Worm (Caenorhabditis elegans) whole organism, L3 larva: ENCODE data around the gene ZK228.4.
"Not testable (repeated sequence)": the region's sequence is repeated elsewhere in the genome, so short reads cannot be mapped to it uniquely, and the experiment has no call there.

Source experiments
- R02D3.7 ChIP-seq: fragments of 150-350 bp; optimal IDR thresholded peaks from 2 replicates; lab custom pipeline; 2014; ENCODE audit warnings: missing biosample characterization, missing genetic modification characterization
- ZK546.5 ChIP-seq: sonication (generic microtip); optimal IDR thresholded peaks from 2 replicates; lab custom pipeline; 2017; ENCODE audit warnings: missing biosample characterization, missing genetic modification characterization
- aly-2 ChIP-seq: fragments of 150-350 bp; optimal IDR thresholded peaks from 2 replicates; lab custom pipeline; 2014; ENCODE audit warnings: missing biosample characterization, missing genetic modification characterization
- ceh-16 ChIP-seq: sonication (generic microtip); optimal IDR thresholded peaks from 2 replicates; lab custom pipeline; 2017; ENCODE audit warnings: missing biosample characterization, missing genetic modification characterization
- ceh-28 ChIP-seq: fragments of 150-350 bp; optimal IDR thresholded peaks from 2 replicates; lab custom pipeline; 2014; ENCODE audit warnings: missing biosample characterization, missing genetic modification reagents, missing genetic modification characterization
- ceh-82 ChIP-seq: fragments of 150-350 bp; optimal IDR thresholded peaks from 2 replicates; lab custom pipeline; 2014; ENCODE audit warnings: missing biosample characterization, missing genetic modification characterization
- daf-12 ChIP-seq: fragments of 150-350 bp; optimal IDR thresholded peaks from 2 replicates; lab custom pipeline; 2014; ENCODE audit warnings: missing biosample characterization, missing genetic modification reagents, missing genetic modification characterization
- egl-27 ChIP-seq: sonication (generic microtip); optimal IDR thresholded peaks from 4 replicates; lab custom pipeline; 2017; ENCODE audit warnings: missing biosample characterization, missing genetic modification reagents, missing genetic modification characterization
- elt-2 ChIP-seq: sonication (generic microtip); optimal IDR thresholded peaks from 2 replicates; lab custom pipeline; 2016; ENCODE audit warnings: missing genetic modification reagents, mild to moderate bottlenecking, missing genetic modification characterization, missing compliant biosample characterization
- elt-3 ChIP-seq, 3 experiments: fragments of 150-350 bp in 1 of 3; sonication (generic microtip) in 2 of 3; optimal IDR thresholded peaks; 2 replicates in 2 of 3; 4 replicates in 1 of 3; lab custom pipeline; 2014 to 2017; ENCODE audit warnings: missing biosample characterization in 3 of 3, missing genetic modification characterization in 3 of 3
- fkh-10 ChIP-seq: sonication (generic microtip); optimal IDR thresholded peaks from 2 replicates; lab custom pipeline; 2017; ENCODE audit warnings: missing biosample characterization, missing genetic modification reagents, missing genetic modification characterization
- fos-1 ChIP-seq: fragments of 150-350 bp; optimal IDR thresholded peaks from 2 replicates; lab custom pipeline; 2014; ENCODE audit warnings: missing biosample characterization, missing genetic modification characterization
- lin-15B ChIP-seq: fragments of 150-350 bp; optimal IDR thresholded peaks from 2 replicates; lab custom pipeline; 2014; ENCODE audit warnings: missing biosample characterization, missing genetic modification characterization
- lin-39 ChIP-seq: fragments of 150-350 bp; optimal IDR thresholded peaks from 2 replicates; lab custom pipeline; 2018; ENCODE audit warnings: missing biosample characterization, missing genetic modification reagents, missing genetic modification characterization
- lsy-12 ChIP-seq: sonication (generic microtip); optimal IDR thresholded peaks from 2 replicates; lab custom pipeline; 2016; ENCODE audit warnings: mild to moderate bottlenecking, missing genetic modification characterization, missing compliant biosample characterization
- mdl-1 ChIP-seq: fragments of 150-350 bp; optimal IDR thresholded peaks from 2 replicates; lab custom pipeline; 2014; ENCODE audit warnings: missing biosample characterization, missing genetic modification characterization
- nhr-11 ChIP-seq: fragments of 150-350 bp; optimal IDR thresholded peaks from 2 replicates; lab custom pipeline; 2014; ENCODE audit warnings: missing biosample characterization, missing genetic modification characterization
- nhr-12 ChIP-seq: fragments of 150-350 bp; optimal IDR thresholded peaks from 2 replicates; lab custom pipeline; 2014; ENCODE audit warnings: missing biosample characterization, missing genetic modification characterization
- nhr-23 ChIP-seq: fragments of 150-350 bp; optimal IDR thresholded peaks from 2 replicates; lab custom pipeline; 2014; ENCODE audit warnings: missing biosample characterization, missing genetic modification reagents, missing genetic modification characterization
- nhr-237 ChIP-seq: fragments of 150-350 bp; optimal IDR thresholded peaks from 2 replicates; lab custom pipeline; 2014; ENCODE audit warnings: missing biosample characterization, missing genetic modification characterization
- nhr-25 ChIP-seq: sonication (generic microtip); optimal IDR thresholded peaks from 2 replicates; lab custom pipeline; 2017; ENCODE audit warnings: missing biosample characterization, missing genetic modification characterization
- nhr-43 ChIP-seq: sonication (generic microtip); optimal IDR thresholded peaks from 2 replicates; lab custom pipeline; 2016; ENCODE audit warnings: mild to moderate bottlenecking, missing genetic modification characterization, missing compliant biosample characterization; ENCODE audit not compliant: poor library complexity, severe bottlenecking
- nhr-76 ChIP-seq: fragments of 150-350 bp; sonication (generic microtip); optimal IDR thresholded peaks from 5 replicates; lab custom pipeline; 2014; ENCODE audit warnings: missing biosample characterization, missing genetic modification characterization
- pha-4 ChIP-seq: fragments of 150-350 bp; optimal IDR thresholded peaks from 2 replicates; lab custom pipeline; 2014; ENCODE audit warnings: missing biosample characterization, missing genetic modification reagents, missing genetic modification characterization
- pqm-1 ChIP-seq: fragments of 150-350 bp; optimal IDR thresholded peaks from 2 replicates; lab custom pipeline; 2017; ENCODE audit warnings: missing biosample characterization, missing genetic modification characterization, inconsistent platforms
- sea-2 ChIP-seq: fragments of 150-350 bp; sonication (generic microtip); optimal IDR thresholded peaks from 4 replicates; lab custom pipeline; 2014; ENCODE audit warnings: missing biosample characterization, missing genetic modification reagents, missing genetic modification characterization
- skn-1 ChIP-seq: fragments of 150-350 bp; optimal IDR thresholded peaks from 2 replicates; lab custom pipeline; 2014; ENCODE audit warnings: missing biosample characterization, missing genetic modification characterization
- snpc-4 ChIP-seq: fragments of 150-350 bp; optimal IDR thresholded peaks from 2 replicates; lab custom pipeline; 2014; ENCODE audit warnings: missing biosample characterization, missing genetic modification characterization
- unc-39 ChIP-seq: sonication (generic microtip); optimal IDR thresholded peaks from 4 replicates; lab custom pipeline; 2017; ENCODE audit warnings: missing biosample characterization, missing genetic modification characterization
- zag-1 ChIP-seq: fragments of 150-350 bp; optimal IDR thresholded peaks from 2 replicates; lab custom pipeline; 2014; ENCODE audit warnings: missing biosample characterization, missing genetic modification characterization
- ztf-4 ChIP-seq: fragments of 150-350 bp; optimal IDR thresholded peaks from 2 replicates; lab custom pipeline; 2014; ENCODE audit warnings: missing biosample characterization, missing genetic modification characterization

ZK228.4 gene

DNA sequence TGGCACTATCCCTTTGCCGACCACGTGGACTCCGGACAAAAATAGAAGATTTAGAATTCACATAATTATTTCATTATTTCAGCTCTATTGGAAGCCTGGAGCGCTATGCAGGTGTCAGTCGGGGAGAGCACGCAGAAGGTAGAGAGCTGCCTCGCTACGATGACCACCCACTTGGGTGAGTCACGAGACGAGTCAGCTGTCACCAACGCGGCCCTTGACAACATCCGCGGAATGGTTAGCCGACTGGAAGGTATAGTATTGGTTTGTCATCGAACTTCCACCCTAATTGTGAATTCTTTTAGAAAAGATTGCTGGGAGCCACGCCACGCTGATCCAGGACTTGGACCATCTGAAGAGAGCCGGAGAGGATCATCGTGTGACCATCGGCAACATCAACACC is 23.1 kb upstream of the ZK228.4 start, which contains the start of gene ZK262.9:
ZK262.9 (plus strand) TSS at position 301 of the 400 bp plus-strand sequence.
- TF ChIP-seq nhr-23 (tag; lab: Kevin White, UChicago); unc-39 (tag; lab: Kevin White, UChicago); pqm-1: not testable (repeated sequence)

DNA sequence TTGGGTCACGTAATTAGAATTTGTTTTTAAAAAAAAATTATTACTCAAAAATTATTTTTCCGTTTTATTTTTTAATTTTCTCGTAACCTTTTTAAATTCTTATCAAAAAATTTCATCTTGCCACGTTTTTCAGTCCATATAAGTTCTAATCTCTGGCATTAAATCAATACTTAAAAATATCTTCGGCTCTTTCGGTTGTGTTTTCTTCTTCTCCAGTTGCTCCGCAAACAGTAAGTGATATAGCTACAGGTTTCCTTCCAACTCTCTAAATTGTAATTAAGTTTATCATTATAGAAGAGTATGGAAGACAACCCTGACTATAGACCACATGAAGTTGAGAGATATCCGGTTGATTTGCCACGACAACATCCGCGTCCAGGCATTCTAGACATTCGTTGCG is 18.5 kb upstream of the ZK228.4 start, which contains the start of gene ZK228.1:
ZK228.1 (plus strand) TSS at position 301 of the 400 bp plus-strand sequence.
- TF ChIP-seq nhr-237 (tag; lab: Kevin White, UChicago) (no peak), daf-12 (no peak), aly-2 (tag; lab: Kevin White, UChicago) (no peak), elt-3 (tag; optimal IDR thresholded peaks at IDR 0.05; lab: Kevin White, UChicago) (no peak), pqm-1 (no peak), ZK546.5 (no peak), fos-1 (no peak), ceh-28 (tag; lab: Kevin White, UChicago) (no peak), mdl-1 (tag; lab: Kevin White, UChicago) (no peak), skn-1 (no peak), pha-4 (tag; lab: Kevin White, UChicago) (no peak)

DNA sequence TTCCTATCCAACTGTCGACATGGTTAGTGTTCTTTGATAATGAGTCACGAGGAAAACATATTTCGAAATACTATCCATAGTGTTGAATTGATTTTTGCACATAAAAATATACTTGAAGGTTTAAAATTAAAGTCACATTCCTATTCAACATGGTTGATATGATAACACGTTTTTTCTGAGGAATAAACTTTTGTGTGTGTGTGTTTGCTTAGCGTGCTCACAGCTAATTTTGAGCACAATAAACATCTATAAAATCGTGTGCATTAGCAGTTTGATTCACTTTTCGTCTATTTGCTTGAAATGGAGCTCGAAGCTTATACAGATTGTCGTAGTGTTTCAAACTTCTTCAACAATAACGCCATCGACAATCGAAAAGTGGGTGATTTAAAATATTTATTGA is 6.0 kb upstream of the ZK228.4 start, which contains the start of gene ZK228.10:
ZK228.10 (plus strand) TSS at position 301 of the 400 bp plus-strand sequence.
- no peak for TF ChIP-seq lin-15B
- TF ChIP-seq fos-1 = no peak
- TF ChIP-seq nhr-25 (tag; lab: Kevin White, UChicago) = no peak
- TF ChIP-seq elt-3 (tag; optimal IDR thresholded peaks at IDR 0.05; lab: Kevin White, UChicago) = no peak
- no peak for TF ChIP-seq R02D3.7 (tag; lab: Kevin White, UChicago)
- no peak for TF ChIP-seq zag-1 (tag; lab: Kevin White, UChicago)
- TF ChIP-seq pha-4 (tag; lab: Kevin White, UChicago) = no peak
- TF ChIP-seq nhr-76 = no peak
- no peak for TF ChIP-seq mdl-1 (tag; lab: Kevin White, UChicago)
- no peak for TF ChIP-seq nhr-237 (tag; lab: Kevin White, UChicago)
- TF ChIP-seq nhr-11 (tag; lab: Kevin White, UChicago) = no peak
- TF ChIP-seq lsy-12 (tag; lab: Kevin White, UChicago) = no peak
- TF ChIP-seq nhr-43 (tag; lab: Kevin White, UChicago) = no peak
- no peak for TF ChIP-seq ztf-4 (tag; lab: Kevin White, UChicago)

DNA sequence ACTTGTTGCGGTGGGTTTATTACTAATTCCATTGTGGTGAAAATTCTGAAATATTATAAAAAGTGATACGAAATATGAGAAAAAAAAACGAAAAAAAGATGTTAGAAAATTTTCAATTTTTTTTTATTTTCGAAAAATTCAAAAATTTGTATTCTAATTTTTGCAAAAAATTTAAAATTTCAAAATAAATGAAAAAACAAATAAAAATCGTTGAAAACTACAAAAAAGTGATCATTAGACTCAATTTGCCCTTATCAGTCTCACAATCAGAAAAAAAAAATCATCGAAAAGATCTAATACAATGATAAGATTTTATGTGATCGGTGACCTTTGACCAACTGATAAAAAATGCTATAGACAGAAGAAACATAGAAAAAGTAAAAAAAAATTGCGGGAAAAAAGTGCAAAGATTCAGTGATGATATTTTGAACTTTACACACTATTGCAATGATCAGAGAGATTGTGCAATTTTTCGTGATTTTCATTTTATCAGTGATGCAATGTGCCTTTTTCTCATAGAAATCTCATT is 1.3 kb upstream of the ZK228.4 start, which contains the start of gene ZK228.3:
ZK228.3 (minus strand) TSS at position 51 of the 529 bp plus-strand sequence.
- peak; percentile 97 for TF ChIP-seq elt-2 (tag; lab: Kevin White, UChicago)
- peak; percentile 84 for TF ChIP-seq pqm-1
- TF ChIP-seq elt-3 (tag; optimal IDR thresholded peaks at IDR 0.05; lab: Kevin White, UChicago) = no peak

DNA sequence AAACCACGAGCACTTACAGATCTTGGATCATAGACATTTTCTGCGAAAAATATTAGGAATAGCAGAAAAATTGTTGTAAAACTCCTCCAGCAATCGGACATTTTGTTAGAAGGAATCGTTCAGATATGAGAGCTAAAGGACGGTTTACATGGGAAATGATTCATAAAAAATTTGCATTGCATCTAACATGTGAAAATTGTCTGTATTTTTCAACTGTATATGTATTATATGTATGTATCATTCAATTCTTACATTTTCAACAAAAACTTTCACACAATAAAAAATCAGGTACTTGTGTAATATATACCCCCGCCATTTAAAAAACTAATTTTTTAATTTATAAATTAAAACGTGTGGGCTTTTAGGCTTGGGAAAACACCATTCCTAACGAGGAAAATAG is 5.5 kb downstream of the ZK228.4 start, which contains the start of gene ZK228.13:
ZK228.13 (minus strand) TSS at position 101 of the 400 bp plus-strand sequence.
- TF ChIP-seq nhr-76 (no peak), sea-2 (no peak), snpc-4 (no peak), nhr-12 (tag; lab: Kevin White, UChicago) (no peak), lsy-12 (tag; lab: Kevin White, UChicago) (no peak), egl-27 (tag; lab: Kevin White, UChicago) (no peak), nhr-23 (tag; lab: Kevin White, UChicago) (no peak), lin-39 (no peak), fkh-10 (GFP tag; lab: Kevin White, UChicago) (no peak), ceh-16 (tag; lab: Kevin White, UChicago) (no peak), elt-3 (tag; optimal IDR thresholded peaks at IDR 0.05; lab: Kevin White, UChicago) (no peak), ztf-4 (tag; lab: Kevin White, UChicago) (no peak)

DNA sequence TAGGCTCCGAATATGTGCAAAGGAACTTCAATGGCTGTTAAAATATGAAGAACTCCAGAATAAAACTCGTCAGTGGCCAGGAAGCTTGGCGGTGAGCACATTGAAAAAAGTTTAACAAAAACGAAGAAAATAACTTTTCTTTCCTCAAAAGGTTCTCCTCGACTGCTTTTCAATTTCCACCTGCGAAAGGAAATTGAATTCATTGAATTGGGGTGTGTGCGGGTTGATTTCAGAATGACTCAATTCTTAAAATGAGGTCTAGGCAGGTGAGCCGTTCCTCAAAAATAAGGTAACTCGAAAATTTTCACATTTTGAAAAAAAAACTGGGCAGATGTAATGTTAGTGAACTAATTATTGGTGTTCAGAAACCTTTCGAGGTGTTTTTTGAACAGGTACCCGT is 10.8 kb downstream of the ZK228.4 start, which contains the start of gene srh-182:
srh-182 (minus strand) TSS at position 101 of the 400 bp plus-strand sequence.
- TF ChIP-seq nhr-237 (tag; lab: Kevin White, UChicago) (no peak), mdl-1 (tag; lab: Kevin White, UChicago) (no peak), nhr-76 (no peak), fos-1 (no peak), fkh-10 (GFP tag; lab: Kevin White, UChicago) (no peak), ceh-82 (no peak), ceh-28 (tag; lab: Kevin White, UChicago) (no peak), nhr-11 (tag; lab: Kevin White, UChicago) (no peak), nhr-12 (tag; lab: Kevin White, UChicago) (no peak), egl-27 (tag; lab: Kevin White, UChicago) (no peak), ceh-16 (tag; lab: Kevin White, UChicago) (no peak), pha-4 (tag; lab: Kevin White, UChicago) (no peak), lin-15B (no peak), skn-1 (no peak)
